Worm (Caenorhabditis elegans) whole organism, L3 larva: ENCODE results near the gene ugt-1.

Experiments used
- ZK546.5 ChIP-seq: sonication (generic microtip); optimal IDR thresholded peaks from 2 replicates; lab custom pipeline; 2017; ENCODE audit warnings: missing biosample characterization, missing genetic modification characterization
- aly-2 ChIP-seq: fragments of 150-350 bp; optimal IDR thresholded peaks from 2 replicates; lab custom pipeline; 2014; ENCODE audit warnings: missing biosample characterization, missing genetic modification characterization
- ama-1 ChIP-seq: fragments of 150-350 bp; optimal IDR thresholded peaks from 2 replicates; lab custom pipeline; 2018
- ceh-16 ChIP-seq: sonication (generic microtip); optimal IDR thresholded peaks from 2 replicates; lab custom pipeline; 2017; ENCODE audit warnings: missing biosample characterization, missing genetic modification characterization
- ceh-82 ChIP-seq: fragments of 150-350 bp; optimal IDR thresholded peaks from 2 replicates; lab custom pipeline; 2014; ENCODE audit warnings: missing biosample characterization, missing genetic modification characterization
- ceh-9 ChIP-seq: sonication (generic microtip); optimal IDR thresholded peaks from 2 replicates; lab custom pipeline; 2018; ENCODE audit warnings: missing biosample characterization, missing genetic modification characterization
- daf-12 ChIP-seq: fragments of 150-350 bp; optimal IDR thresholded peaks from 2 replicates; lab custom pipeline; 2014; ENCODE audit warnings: missing biosample characterization, missing genetic modification reagents, missing genetic modification characterization
- egl-27 ChIP-seq: sonication (generic microtip); optimal IDR thresholded peaks from 4 replicates; lab custom pipeline; 2017; ENCODE audit warnings: missing biosample characterization, missing genetic modification reagents, missing genetic modification characterization
- egl-5 ChIP-seq: fragments of 150-350 bp; optimal IDR thresholded peaks from 2 replicates; lab custom pipeline; 2017; ENCODE audit warnings: missing biosample characterization, missing genetic modification reagents, missing genetic modification characterization, inconsistent platforms
- elt-1 ChIP-seq: fragments of 150-350 bp; optimal IDR thresholded peaks from 2 replicates; lab custom pipeline; 2014; ENCODE audit warnings: missing biosample characterization, missing genetic modification characterization
- elt-3 ChIP-seq, 3 experiments: fragments of 150-350 bp in 1 of 3; sonication (generic microtip) in 2 of 3; optimal IDR thresholded peaks; 2 replicates in 2 of 3; 4 replicates in 1 of 3; lab custom pipeline; 2014 to 2017; ENCODE audit warnings: missing biosample characterization in 3 of 3, missing genetic modification characterization in 3 of 3
- eor-1 ChIP-seq, 2 experiments: fragments of 150-350 bp; optimal IDR thresholded peaks; 2 replicates each; lab custom pipeline; 2014 to 2018; ENCODE audit warnings: missing biosample characterization in 2 of 2, missing genetic modification characterization in 2 of 2
- fkh-2 ChIP-seq: fragments of 150-350 bp; optimal IDR thresholded peaks from 2 replicates; lab custom pipeline; 2014; ENCODE audit warnings: missing biosample characterization, missing genetic modification reagents, missing genetic modification characterization
- fos-1 ChIP-seq: fragments of 150-350 bp; optimal IDR thresholded peaks from 2 replicates; lab custom pipeline; 2014; ENCODE audit warnings: missing biosample characterization, missing genetic modification characterization
- hmg-11 ChIP-seq: sonication (generic microtip); optimal IDR thresholded peaks from 2 replicates; lab custom pipeline; 2016; ENCODE audit warnings: missing genetic modification characterization, missing compliant biosample characterization
- lsy-12 ChIP-seq: sonication (generic microtip); optimal IDR thresholded peaks from 2 replicates; lab custom pipeline; 2016; ENCODE audit warnings: mild to moderate bottlenecking, missing genetic modification characterization, missing compliant biosample characterization
- mdl-1 ChIP-seq: fragments of 150-350 bp; optimal IDR thresholded peaks from 2 replicates; lab custom pipeline; 2014; ENCODE audit warnings: missing biosample characterization, missing genetic modification characterization
- nfya-1 ChIP-seq: sonication (generic microtip); optimal IDR thresholded peaks from 2 replicates; lab custom pipeline; 2017; ENCODE audit warnings: missing genetic modification characterization, mild to moderate bottlenecking, missing compliant biosample characterization, antibody characterized with exemption, moderate library complexity; ENCODE audit not compliant: insufficient read depth
- nhr-11 ChIP-seq: fragments of 150-350 bp; optimal IDR thresholded peaks from 2 replicates; lab custom pipeline; 2014; ENCODE audit warnings: missing biosample characterization, missing genetic modification characterization
- nhr-12 ChIP-seq: fragments of 150-350 bp; optimal IDR thresholded peaks from 2 replicates; lab custom pipeline; 2014; ENCODE audit warnings: missing biosample characterization, missing genetic modification characterization
- nhr-23 ChIP-seq: fragments of 150-350 bp; optimal IDR thresholded peaks from 2 replicates; lab custom pipeline; 2014; ENCODE audit warnings: missing biosample characterization, missing genetic modification reagents, missing genetic modification characterization
- nhr-237 ChIP-seq: fragments of 150-350 bp; optimal IDR thresholded peaks from 2 replicates; lab custom pipeline; 2014; ENCODE audit warnings: missing biosample characterization, missing genetic modification characterization
- nhr-25 ChIP-seq: sonication (generic microtip); optimal IDR thresholded peaks from 2 replicates; lab custom pipeline; 2017; ENCODE audit warnings: missing biosample characterization, missing genetic modification characterization
- nhr-28 ChIP-seq: fragments of 150-350 bp; optimal IDR thresholded peaks from 2 replicates; lab custom pipeline; 2014; ENCODE audit warnings: missing biosample characterization, missing genetic modification characterization
- nhr-43 ChIP-seq: sonication (generic microtip); optimal IDR thresholded peaks from 2 replicates; lab custom pipeline; 2016; ENCODE audit warnings: mild to moderate bottlenecking, missing genetic modification characterization, missing compliant biosample characterization; ENCODE audit not compliant: poor library complexity, severe bottlenecking
- nhr-67 ChIP-seq: fragments of 150-350 bp; optimal IDR thresholded peaks from 2 replicates; lab custom pipeline; 2014; ENCODE audit warnings: missing biosample characterization, missing genetic modification characterization
- nhr-76 ChIP-seq: fragments of 150-350 bp; sonication (generic microtip); optimal IDR thresholded peaks from 5 replicates; lab custom pipeline; 2014; ENCODE audit warnings: missing biosample characterization, missing genetic modification characterization
- nhr-77 ChIP-seq: fragments of 150-350 bp; optimal IDR thresholded peaks from 2 replicates; lab custom pipeline; 2014; ENCODE audit warnings: missing biosample characterization, missing genetic modification characterization
- pha-4 ChIP-seq: fragments of 150-350 bp; optimal IDR thresholded peaks from 2 replicates; lab custom pipeline; 2014; ENCODE audit warnings: missing biosample characterization, missing genetic modification reagents, missing genetic modification characterization
- pqm-1 ChIP-seq: fragments of 150-350 bp; optimal IDR thresholded peaks from 2 replicates; lab custom pipeline; 2017; ENCODE audit warnings: missing biosample characterization, missing genetic modification characterization, inconsistent platforms
- sea-2 ChIP-seq: fragments of 150-350 bp; sonication (generic microtip); optimal IDR thresholded peaks from 4 replicates; lab custom pipeline; 2014; ENCODE audit warnings: missing biosample characterization, missing genetic modification reagents, missing genetic modification characterization
- unc-39 ChIP-seq: sonication (generic microtip); optimal IDR thresholded peaks from 4 replicates; lab custom pipeline; 2017; ENCODE audit warnings: missing biosample characterization, missing genetic modification characterization
- unc-62 ChIP-seq: fragments of 150-350 bp; sonication (generic microtip); optimal IDR thresholded peaks from 4 replicates; lab custom pipeline; 2014; ENCODE audit warnings: missing biosample characterization, missing genetic modification reagents, missing genetic modification characterization
- zag-1 ChIP-seq: fragments of 150-350 bp; optimal IDR thresholded peaks from 2 replicates; lab custom pipeline; 2014; ENCODE audit warnings: missing biosample characterization, missing genetic modification characterization
- ztf-11 ChIP-seq: fragments of 150-350 bp; optimal IDR thresholded peaks from 2 replicates; lab custom pipeline; 2014; ENCODE audit warnings: missing biosample characterization, missing genetic modification characterization

ugt-1 gene

ce11 chrV:10418961-10419360 lies 23.5 kb downstream of the ugt-1 start, which contains the start of gene F15H10.5:
Gene F15H10.5, minus strand, starts transcription at chrV:10419061.
- TF ChIP-seq nhr-28 (tag; lab: Kevin White, UChicago) (no peak), nhr-67 (no peak), sea-2 (no peak), nhr-77 (tag; lab: Kevin White, UChicago) (no peak), daf-12 (tag; lab: Kevin White, UChicago) (no peak), nfya-1 (tag; lab: Kevin White, UChicago) (no peak), elt-3 (tag; optimal IDR thresholded peaks at IDR 0.05; lab: Kevin White, UChicago) (no peak), ztf-11 (no peak), ama-1 (no peak), egl-27 (tag; lab: Kevin White, UChicago) (no peak), eor-1 (tag; optimal IDR thresholded peaks at IDR 0.05; lab: Kevin White, UChicago) (no peak), unc-62 (GFP tag; lab: Kevin White, UChicago) (no peak), unc-39 (no peak), fos-1 (no peak), pha-4 (tag; lab: Kevin White, UChicago) (no peak), egl-5 (no peak)
- TF ChIP-seq, all 47 proteins: peak for 0

- TF ChIP-seq nhr-12 (tag; lab: Kevin White, UChicago) (no peak), nhr-76 (tag; lab: Kevin White, UChicago) (no peak)
Observed at ce11 chrV:10421802-10422201, 26.3 kb downstream of the ugt-1 start, which contains the start of gene col-13. Gene col-13, minus strand, starts transcription at chrV:10421902.

ce11 chrV:10423511-10423910 lies 28.0 kb downstream of the ugt-1 start:
- TF ChIP-seq nhr-23 (tag; lab: Kevin White, UChicago) (no peak), nhr-25 (tag; lab: Kevin White, UChicago) (peak; percentile 61)

DNA sequence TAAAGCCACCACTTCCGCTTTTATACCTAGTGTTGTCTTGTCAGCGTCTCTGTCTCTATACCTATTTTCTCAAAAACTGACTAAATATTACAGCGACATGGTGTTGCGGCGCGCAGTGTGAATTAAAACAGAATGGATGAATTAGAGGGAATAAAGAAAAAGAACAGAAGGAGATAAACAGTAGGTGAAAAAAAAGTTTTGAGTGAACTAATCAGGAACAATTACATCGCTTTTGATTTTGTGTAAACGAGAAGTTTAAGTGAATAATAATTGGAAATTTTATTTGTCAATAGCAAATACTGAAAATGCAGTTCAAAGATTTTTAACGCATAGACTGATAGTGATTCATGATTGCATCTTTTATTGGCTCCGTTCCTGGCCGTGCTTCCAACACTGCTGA lies 29.6 kb downstream of the ugt-1 start, which contains the start of gene col-12:
col-12 (minus strand) TSS at position 101 of the 400 bp plus-strand sequence.
- no peak for TF ChIP-seq nhr-43 (tag; lab: Kevin White, UChicago)
- TF ChIP-seq pha-4 (tag; lab: Kevin White, UChicago) = no peak
- no peak for TF ChIP-seq unc-39
- no peak for TF ChIP-seq pqm-1
- TF ChIP-seq eor-1 (tag; optimal IDR thresholded peaks at IDR 0.05; lab: Kevin White, UChicago) = no peak
- TF ChIP-seq nhr-11 (tag; lab: Kevin White, UChicago) = no peak
- TF ChIP-seq aly-2 (tag; lab: Kevin White, UChicago) = no peak
- no peak for TF ChIP-seq hmg-11 (tag; lab: Kevin White, UChicago)

DNA sequence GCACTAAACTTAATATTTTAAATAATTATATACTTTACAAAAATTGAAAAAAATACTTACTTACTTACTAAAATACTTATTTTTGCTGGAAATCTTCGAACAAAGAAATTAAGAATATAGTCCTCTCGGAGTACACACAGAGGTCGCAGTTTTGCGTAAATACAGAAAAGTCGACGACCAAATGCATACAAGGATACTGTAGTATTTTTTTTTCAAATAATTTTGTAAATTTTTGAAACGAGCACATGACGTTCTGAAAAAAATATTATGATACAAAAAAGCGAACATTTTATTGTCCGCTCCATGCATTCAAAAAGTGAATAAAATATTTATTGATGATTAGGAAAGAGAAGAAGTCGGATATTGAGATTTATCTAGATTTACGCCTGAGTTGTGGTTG lies 30.8 kb downstream of the ugt-1 start, which contains the start of gene apc-10:
apc-10 (minus strand) TSS at position 101 of the 400 bp plus-strand sequence.
- TF ChIP-seq sea-2 (no peak), lsy-12 (tag; lab: Kevin White, UChicago) (no peak), ZK546.5 (tag; lab: Kevin White, UChicago) (no peak), egl-5 (no peak), mdl-1 (tag; lab: Kevin White, UChicago) (no peak), fkh-2 (tag; lab: Kevin White, UChicago) (no peak), elt-1 (no peak), zag-1 (tag; lab: Kevin White, UChicago) (no peak), nhr-77 (tag; lab: Kevin White, UChicago) (no peak), nfya-1 (tag; lab: Kevin White, UChicago) (no peak), ceh-9 (tag; lab: Kevin White, UChicago) (no peak), unc-39 (no peak), aly-2 (tag; lab: Kevin White, UChicago) (no peak), nhr-237 (tag; lab: Kevin White, UChicago) (no peak), ceh-82 (tag; lab: Kevin White, UChicago) (no peak), ceh-16 (tag; lab: Kevin White, UChicago) (no peak), fos-1 (no peak)
